Fruit fly (Drosophila melanogaster) whole organism, pupa: ENCODE data around the gene CG7342.

Experiments used
- CG10348 ChIP-seq: fragments of 200-800 bp; sonication (Bioruptor generic); IDR thresholded peaks from 2 replicates; pipeline ENCODE4 v1.3.6; 2022; ENCODE audit warnings: missing biosample characterization, missing genetic modification characterization
- CG12605 ChIP-seq: fragments of 200-800 bp; sonication (Bioruptor generic); IDR thresholded peaks from 2 replicates; pipeline ENCODE4 v1.3.6; 2022; ENCODE audit warnings: missing biosample characterization, missing genetic modification characterization
- CG13204 ChIP-seq: fragments of 200-800 bp; sonication (Bioruptor generic); optimal IDR thresholded peaks from 2 replicates; lab custom pipeline; 2018; ENCODE audit warnings: missing biosample characterization, mild to moderate bottlenecking, missing genetic modification characterization, moderate library complexity
- CG14655 ChIP-seq: fragments of 200-800 bp; sonication (Bioruptor generic); optimal IDR thresholded peaks from 3 replicates; lab custom pipeline; 2017; ENCODE audit warnings: mild to moderate bottlenecking, missing biosample characterization, missing genetic modification reagents, missing genetic modification characterization
- CG15710 ChIP-seq: fragments of 200-800 bp; sonication (Bioruptor generic); optimal IDR thresholded peaks from 2 replicates; lab custom pipeline; 2018; ENCODE audit warnings: missing biosample characterization, mild to moderate bottlenecking, missing genetic modification characterization, moderate library complexity
- CG17806 ChIP-seq: fragments of 200-800 bp; sonication (Bioruptor generic); optimal IDR thresholded peaks from 2 replicates; lab custom pipeline; 2018; ENCODE audit warnings: missing biosample characterization, mild to moderate bottlenecking, missing genetic modification characterization, moderate library complexity
- CG32121 ChIP-seq: fragments of 200-800 bp; sonication (Bioruptor generic); IDR thresholded peaks from 2 replicates; pipeline ENCODE4 v1.3.6; 2022; ENCODE audit warnings: missing biosample characterization, missing genetic modification characterization
- CG34367 ChIP-seq: fragments of 200-800 bp; sonication (Bioruptor generic); optimal IDR thresholded peaks from 2 replicates; lab custom pipeline; 2018; ENCODE audit warnings: missing biosample characterization, mild to moderate bottlenecking, missing genetic modification characterization
- CG4496 ChIP-seq: fragments of 200-800 bp; sonication (Bioruptor generic); IDR thresholded peaks from 3 replicates; pipeline ENCODE4 v1.3.6; 2022; ENCODE audit warnings: missing biosample characterization, missing genetic modification characterization
- CG8159 ChIP-seq: fragments of 200-800 bp; sonication (Bioruptor generic); optimal IDR thresholded peaks from 3 replicates; lab custom pipeline; 2018; ENCODE audit warnings: missing biosample characterization, mild to moderate bottlenecking, missing genetic modification characterization, moderate library complexity
- CG8301 ChIP-seq: fragments of 200-800 bp; sonication (Bioruptor generic); optimal IDR thresholded peaks from 2 replicates; lab custom pipeline; 2018; ENCODE audit warnings: missing biosample characterization, mild to moderate bottlenecking, missing genetic modification characterization
- CG9948 ChIP-seq: fragments of 200-800 bp; sonication (Bioruptor generic); optimal IDR thresholded peaks from 2 replicates; lab custom pipeline; 2018; ENCODE audit warnings: missing biosample characterization, mild to moderate bottlenecking, missing genetic modification characterization, moderate library complexity
- D1 ChIP-seq: fragments of 200-800 bp; sonication (Bioruptor generic); optimal IDR thresholded peaks from 2 replicates; lab custom pipeline; 2018; ENCODE audit warnings: missing biosample characterization, mild to moderate bottlenecking, missing genetic modification characterization, moderate library complexity
- EcR ChIP-seq: fragments of 200-800 bp; sonication (Bioruptor generic); optimal IDR thresholded peaks from 3 replicates; lab custom pipeline; 2019; ENCODE audit warnings: missing biosample characterization, missing genetic modification characterization, mild to moderate bottlenecking, moderate library complexity, missing genetic modification reagents
- Ets98B ChIP-seq: fragments of 200-800 bp; sonication (Bioruptor generic); IDR thresholded peaks from 2 replicates; pipeline ENCODE4 v1.3.6; 2022; ENCODE audit warnings: missing biosample characterization, missing genetic modification characterization
- Pif1A ChIP-seq: fragments of 200-800 bp; sonication (Bioruptor generic); optimal IDR thresholded peaks from 3 replicates; lab custom pipeline; 2016; ENCODE audit warnings: missing biosample characterization, missing genetic modification characterization
- Pif1B ChIP-seq: fragments of 200-800 bp; sonication (Bioruptor generic); optimal IDR thresholded peaks from 3 replicates; lab custom pipeline; 2016; ENCODE audit warnings: missing biosample characterization, missing genetic modification characterization
- Snoo ChIP-seq: fragments of 200-800 bp; sonication (Bioruptor generic); optimal IDR thresholded peaks from 3 replicates; lab custom pipeline; 2017; ENCODE audit warnings: missing biosample characterization, mild to moderate bottlenecking, missing genetic modification characterization, inconsistent platforms
- fd96Ca ChIP-seq: fragments of 200-800 bp; sonication (Bioruptor generic); IDR thresholded peaks from 3 replicates; pipeline ENCODE4 v1.3.6; 2022; ENCODE audit warnings: missing biosample characterization, missing genetic modification characterization
- gl ChIP-seq: fragments of 200-800 bp; sonication (Bioruptor generic); optimal IDR thresholded peaks from 2 replicates; lab custom pipeline; 2018; ENCODE audit warnings: missing biosample characterization, mild to moderate bottlenecking, missing genetic modification characterization
- rn ChIP-seq: fragments of 200-800 bp; sonication (Bioruptor generic); IDR thresholded peaks from 2 replicates; pipeline ENCODE4 v1.3.6; 2022; ENCODE audit warnings: missing biosample characterization, missing genetic modification characterization

Gene CG7342

DNA sequence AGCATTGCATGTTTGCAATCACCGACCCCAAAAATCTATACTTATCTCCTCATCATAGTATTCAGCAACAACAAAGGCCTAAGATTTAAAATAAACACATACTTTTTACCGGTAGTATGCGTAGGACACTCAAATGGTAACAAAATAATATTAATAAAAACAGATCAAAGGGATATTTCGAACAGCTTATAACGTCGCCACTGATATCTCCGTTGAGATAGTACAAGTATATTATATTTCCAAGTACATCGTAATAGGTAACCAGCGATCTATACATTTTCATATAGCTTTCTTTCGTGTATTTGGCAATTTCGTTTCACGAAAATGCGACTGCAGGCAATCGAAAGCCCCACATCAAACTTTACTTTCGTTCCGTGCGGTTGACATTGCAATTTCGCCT lies at the start of gene CG7342:
Gene CG7342 (plus strand): TSS at position 380 of the 400 bp plus-strand sequence.
- TF ChIP-seq fd96Ca (no peak), Ets98B (GFP tag; lab: Robert Waterston, UW) (no peak), CG17806 (no peak), CG13204 (GFP tag; lab: Kevin White, UChicago) (no peak), CG4496 (GFP tag; lab: Robert Waterston, UW) (no peak), CG10348 (GFP tag; lab: Robert Waterston, UW) (no peak), Pif1A (GFP tag; lab: Kevin White, UChicago) (no peak), CG14655 (GFP tag; lab: Kevin White, UChicago) (no peak), CG32121 (GFP tag; lab: Robert Waterston, UW) (no peak), CG9948 (tag; lab: Kevin White, UChicago) (no peak), CG34367 (tag; lab: Kevin White, UChicago) (no peak), EcR (GFP tag; lab: Kevin White, UChicago) (no peak), D1 (tag; lab: Kevin White, UChicago) (no peak), CG8159 (tag; lab: Kevin White, UChicago) (no peak), Snoo (tag; lab: Kevin White, UChicago) (no peak), Pif1B (GFP tag; lab: Kevin White, UChicago) (no peak), CG8301 (tag; lab: Kevin White, UChicago) (no peak)

dm6 chr3R:19568736-19569135 lies 34.4 kb upstream of the CG7342 start:
- TF ChIP-seq CG17806 (no peak), CG9948 (tag; lab: Kevin White, UChicago) (no peak), CG8159 (tag; lab: Kevin White, UChicago) (no peak), Pif1B (GFP tag; lab: Kevin White, UChicago) (no peak), fd96Ca (no peak), CG10348 (GFP tag; lab: Robert Waterston, UW) (no peak), D1 (tag; lab: Kevin White, UChicago) (no peak), CG12605 (GFP tag; lab: Robert Waterston, UW) (no peak), Ets98B (GFP tag; lab: Robert Waterston, UW) (no peak), CG34367 (tag; lab: Kevin White, UChicago) (no peak), Snoo (tag; lab: Kevin White, UChicago) (no peak), CG8301 (tag; lab: Kevin White, UChicago) (no peak), CG14655 (GFP tag; lab: Kevin White, UChicago) (no peak), CG32121 (GFP tag; lab: Robert Waterston, UW) (no peak), Pif1A (GFP tag; lab: Kevin White, UChicago) (no peak), EcR (GFP tag; lab: Kevin White, UChicago) (no peak), CG4496 (GFP tag; lab: Robert Waterston, UW) (no peak)

dm6 chr3R:19569139-19569538 lies 34.0 kb upstream of the CG7342 start:
- TF ChIP-seq CG4496 (GFP tag; lab: Robert Waterston, UW) = 0 out of 3 replicates have a peak, but pooled peaks have one; percentile 50
- no peak for TF ChIP-seq rn (GFP tag; lab: Robert Waterston, UW)
- no peak for TF ChIP-seq EcR (GFP tag; lab: Kevin White, UChicago)
- TF ChIP-seq CG32121 (GFP tag; lab: Robert Waterston, UW) = no peak
- 0 out of 2 replicates have a peak, but pooled peaks have one; percentile 50 for TF ChIP-seq Ets98B (GFP tag; lab: Robert Waterston, UW)
- TF ChIP-seq gl = no peak
- no peak for TF ChIP-seq CG15710
- TF ChIP-seq CG9948 (tag; lab: Kevin White, UChicago) = no peak
- TF ChIP-seq CG8301 (tag; lab: Kevin White, UChicago) = no peak
- TF ChIP-seq CG17806 = no peak
- TF ChIP-seq CG14655 (GFP tag; lab: Kevin White, UChicago) = no peak
- TF ChIP-seq Snoo (tag; lab: Kevin White, UChicago) = no peak
- no peak for TF ChIP-seq CG8159 (tag; lab: Kevin White, UChicago)
- peak; percentile 60 for TF ChIP-seq D1 (tag; lab: Kevin White, UChicago)
- no peak; the same call in 2 of the 3 replicates for TF ChIP-seq fd96Ca
- no peak for TF ChIP-seq CG12605 (GFP tag; lab: Robert Waterston, UW)

DNA sequence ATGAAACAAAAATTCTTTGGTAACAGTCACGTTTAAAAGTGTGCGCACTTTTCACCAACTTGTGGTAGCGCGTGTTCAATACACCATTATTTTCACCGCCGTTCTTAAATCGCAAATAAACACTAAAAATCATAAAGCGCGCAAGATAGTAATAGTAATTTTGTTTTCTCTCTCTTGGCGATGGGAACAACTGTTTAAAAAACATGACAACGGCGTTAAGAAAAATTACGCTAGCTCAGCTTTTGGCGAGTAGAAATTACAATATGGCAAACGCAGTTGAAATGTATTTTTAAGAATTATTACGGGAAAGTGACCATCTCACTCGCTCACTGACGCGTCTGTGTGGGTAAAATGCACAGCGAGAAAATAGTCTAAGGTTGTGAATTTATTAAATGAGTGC lies 33.5 kb upstream of the CG7342 start:
- TF ChIP-seq CG8159 (tag; lab: Kevin White, UChicago) (no peak), CG12605 (GFP tag; lab: Robert Waterston, UW) (no peak), CG32121 (GFP tag; lab: Robert Waterston, UW) (no peak), CG15710 (no peak), CG14655 (GFP tag; lab: Kevin White, UChicago) (no peak), CG17806 (no peak), rn (GFP tag; lab: Robert Waterston, UW) (no peak), D1 (tag; lab: Kevin White, UChicago) (no peak), fd96Ca (no peak), CG9948 (tag; lab: Kevin White, UChicago) (no peak), CG34367 (tag; lab: Kevin White, UChicago) (no peak), CG13204 (GFP tag; lab: Kevin White, UChicago) (no peak), CG10348 (GFP tag; lab: Robert Waterston, UW) (no peak), EcR (GFP tag; lab: Kevin White, UChicago) (no peak)
- TF ChIP-seq, all 21 proteins: peak for 0

DNA sequence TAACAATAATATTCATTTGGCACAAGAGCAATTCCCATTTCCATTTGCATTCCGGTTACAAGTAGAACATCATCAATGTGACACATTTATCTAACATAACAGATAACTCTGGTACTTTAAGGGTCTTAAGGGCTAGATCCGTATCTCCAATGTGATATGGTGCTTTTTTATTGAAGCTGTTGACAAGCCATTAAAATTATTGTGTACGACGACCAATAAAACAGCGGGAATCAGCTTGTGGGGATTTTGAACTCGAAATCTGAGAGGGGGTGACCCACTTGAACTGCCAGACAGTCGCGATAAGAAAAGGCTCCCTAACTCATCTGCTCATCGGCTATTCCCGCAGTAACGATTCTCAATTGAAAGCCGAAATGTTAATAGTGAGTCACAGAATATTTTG lies 32.0 kb upstream of the CG7342 start:
- TF ChIP-seq EcR (GFP tag; lab: Kevin White, UChicago) (peak; percentile 37), CG13204 (GFP tag; lab: Kevin White, UChicago) (no peak)

DNA sequence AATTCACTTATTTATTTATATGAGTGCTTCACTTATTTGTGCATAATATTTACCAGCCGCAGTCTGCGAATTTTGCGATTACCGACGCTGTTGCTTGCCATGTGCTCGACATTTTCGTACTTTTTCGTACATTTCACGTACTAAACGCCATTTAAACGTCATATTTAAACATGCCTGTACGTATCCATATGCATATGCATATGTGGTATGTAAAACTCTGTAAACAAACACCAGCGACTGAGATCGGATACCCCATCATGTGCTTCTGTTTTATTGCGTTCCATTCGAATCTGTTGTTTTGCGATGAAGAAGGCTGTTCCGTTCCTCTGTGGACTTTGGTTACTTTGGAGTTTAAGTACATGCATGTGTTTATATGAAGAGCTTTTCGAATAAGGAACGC lies 31.2 kb upstream of the CG7342 start:
- TF ChIP-seq Snoo (tag; lab: Kevin White, UChicago) (peak; percentile 2), CG32121 (GFP tag; lab: Robert Waterston, UW) (no peak), EcR (GFP tag; lab: Kevin White, UChicago) (no peak)
- TF ChIP-seq, all 21 proteins: peak for 1
